Fruit fly (Drosophila melanogaster) whole organism, embryonic: Measurements from ENCODE around the gene rec.

Experiments used
- CG10209 ChIP-seq: fragments of 200-800 bp; sonication (Bioruptor generic); optimal IDR thresholded peaks from 3 replicates; lab custom pipeline; 2017; ENCODE audit warnings: missing biosample characterization, mild to moderate bottlenecking, missing genetic modification characterization, missing genetic modification reagents
- CG14441 ChIP-seq: fragments of 200-800 bp; sonication (Bioruptor generic); IDR thresholded peaks from 2 replicates; pipeline ENCODE4 v1.3.6; 2022; ENCODE audit warnings: missing biosample characterization, missing genetic modification characterization
- CG15479 ChIP-seq: fragments of 200-800 bp; sonication (Bioruptor generic); optimal IDR thresholded peaks from 3 replicates; lab custom pipeline; 2019; ENCODE audit warnings: missing biosample characterization, mild to moderate bottlenecking, missing genetic modification characterization, moderate library complexity
- CG1647 ChIP-seq: fragments of 200-800 bp; sonication (Bioruptor generic); optimal IDR thresholded peaks from 3 replicates; lab custom pipeline; 2016; ENCODE audit warnings: missing biosample characterization, missing genetic modification characterization
- CG1832 ChIP-seq: fragments of 200-800 bp; sonication (Bioruptor generic); optimal IDR thresholded peaks from 2 replicates; lab custom pipeline; 2017; ENCODE audit warnings: missing biosample characterization, mild to moderate bottlenecking, missing genetic modification characterization, inconsistent platforms
- CG2875 ChIP-seq: fragments of 200-800 bp; sonication (Bioruptor generic); optimal IDR thresholded peaks from 2 replicates; lab custom pipeline; 2017; ENCODE audit warnings: missing biosample characterization, mild to moderate bottlenecking, missing genetic modification characterization, missing genetic modification reagents
- CG3065 ChIP-seq: fragments of 200-800 bp; sonication (Bioruptor generic); optimal IDR thresholded peaks from 2 replicates; lab custom pipeline; 2016; ENCODE audit warnings: missing biosample characterization, missing genetic modification characterization
- CG32772 ChIP-seq: fragments of 200-800 bp; sonication (Bioruptor generic); IDR thresholded peaks from 2 replicates; pipeline ENCODE4 v1.3.6; 2022; ENCODE audit warnings: missing biosample characterization, missing genetic modification characterization
- CG33557 ChIP-seq: fragments of 200-800 bp; sonication (Bioruptor generic); optimal IDR thresholded peaks from 2 replicates; lab custom pipeline; 2019; ENCODE audit warnings: missing biosample characterization, mild to moderate bottlenecking, missing genetic modification characterization, moderate library complexity
- CG34224 ChIP-seq: fragments of 200-800 bp; sonication (Bioruptor generic); IDR thresholded peaks from 3 replicates; pipeline ENCODE4 v1.3.6; 2022; ENCODE audit warnings: missing biosample characterization, missing genetic modification characterization; ENCODE audit not compliant: partially characterized antibody
- CG34376 ChIP-seq: fragments of 200-800 bp; sonication (Bioruptor generic); optimal IDR thresholded peaks from 2 replicates; lab custom pipeline; 2018; ENCODE audit warnings: missing biosample characterization, mild to moderate bottlenecking, missing genetic modification characterization
- CG42726 ChIP-seq: fragments of 200-800 bp; sonication (Bioruptor generic); IDR thresholded peaks from 2 replicates; pipeline ENCODE4 v1.3.6; 2022; ENCODE audit warnings: missing biosample characterization, missing genetic modification characterization; ENCODE audit not compliant: partially characterized antibody
- CG7745 ChIP-seq: fragments of 200-800 bp; sonication (Bioruptor generic); optimal IDR thresholded peaks from 2 replicates; lab custom pipeline; 2018; ENCODE audit warnings: missing biosample characterization, mild to moderate bottlenecking, missing genetic modification characterization, moderate library complexity
- CG9932 ChIP-seq: fragments of 200-800 bp; sonication (Bioruptor generic); IDR thresholded peaks from 2 replicates; pipeline ENCODE4 v1.3.6; 2022; ENCODE audit warnings: missing biosample characterization, missing genetic modification characterization
- Chrac-16 ChIP-seq: fragments of 200-800 bp; sonication (Bioruptor generic); optimal IDR thresholded peaks from 3 replicates; lab custom pipeline; 2016; ENCODE audit warnings: missing biosample characterization, missing genetic modification characterization
- Dip3 ChIP-seq: fragments of 200-800 bp; sonication (Bioruptor generic); optimal IDR thresholded peaks from 3 replicates; lab custom pipeline; 2016; ENCODE audit warnings: missing biosample characterization, missing genetic modification characterization
- Doc2 ChIP-seq: fragments of 200-800 bp; sonication (Bioruptor generic); IDR thresholded peaks from 2 replicates; pipeline ENCODE4 v1.3.6; 2022; ENCODE audit warnings: missing biosample characterization, missing genetic modification characterization
- E2f2 ChIP-seq: fragments of 200-800 bp; sonication (Bioruptor generic); IDR thresholded peaks from 2 replicates; pipeline ENCODE4 v1.3.6; 2022; ENCODE audit warnings: missing biosample characterization, missing genetic modification characterization
- Ets65A ChIP-seq: fragments of 200-800 bp; sonication (Bioruptor generic); peaks from one replicate; lab custom pipeline; 2016; ENCODE audit warnings: missing biosample characterization, missing genetic modification characterization
- Jarid2 ChIP-seq: fragments of 200-800 bp; sonication (Bioruptor generic); optimal IDR thresholded peaks from 3 replicates; lab custom pipeline; 2017; ENCODE audit warnings: mild to moderate bottlenecking, missing biosample characterization, missing genetic modification reagents, missing genetic modification characterization
- Lim3 ChIP-seq: fragments of 200-800 bp; sonication (Bioruptor generic); IDR thresholded peaks from 2 replicates; pipeline ENCODE4 v1.3.6; 2022; ENCODE audit warnings: missing biosample characterization, missing genetic modification characterization
- Med ChIP-seq: fragments of 200-800 bp; sonication (Bioruptor generic); peaks from one replicate; lab custom pipeline; 2016; ENCODE audit warnings: missing biosample characterization, missing genetic modification characterization, mild to moderate bottlenecking, inconsistent platforms, moderate library complexity
- NFAT ChIP-seq: fragments of 200-800 bp; sonication (Bioruptor generic); IDR thresholded peaks from 2 replicates; pipeline ENCODE4 v1.3.6; 2022; ENCODE audit warnings: missing biosample characterization, missing genetic modification characterization
- Oaz ChIP-seq: fragments of 200-800 bp; sonication (Bioruptor generic); IDR thresholded peaks from 2 replicates; pipeline ENCODE4 v1.3.6; 2022; ENCODE audit warnings: missing biosample characterization, missing genetic modification characterization
- Trl ChIP-seq, 3 experiments: fragments of >200 bp in 2 of 3; fragments of 200-800 bp in 1 of 3; sonication (Bioruptor generic) in 1 of 3; optimal IDR thresholded peaks; 2 replicates in 1 of 3; 3 replicates in 2 of 3; lab custom pipeline; 2016 to 2017; ENCODE audit warnings: missing biosample characterization in 1 of 3, missing genetic modification characterization in 1 of 3
- crp ChIP-seq, 2 experiments: fragments of 200-800 bp; sonication (Bioruptor generic); optimal IDR thresholded peaks; 2 replicates in 1 of 2; 3 replicates in 1 of 2; lab custom pipeline; 2017; ENCODE audit warnings: missing biosample characterization in 2 of 2, missing genetic modification characterization in 2 of 2, mild to moderate bottlenecking in 1 of 2, moderate library complexity in 1 of 2
- dimm ChIP-seq: fragments of 200-800 bp; sonication (Bioruptor generic); IDR thresholded peaks from 2 replicates; pipeline ENCODE4 v1.3.6; 2022; ENCODE audit warnings: missing biosample characterization, missing genetic modification characterization
- ftz-f1 ChIP-seq: fragments of 200-800 bp; sonication (Bioruptor generic); optimal IDR thresholded peaks from 2 replicates; lab custom pipeline; 2016; ENCODE audit warnings: missing biosample characterization, missing genetic modification characterization
- gro ChIP-seq: fragments of 200-800 bp; sonication (Bioruptor generic); optimal IDR thresholded peaks from 2 replicates; lab custom pipeline; 2016; ENCODE audit warnings: missing biosample characterization, missing genetic modification characterization
- ham ChIP-seq: fragments of 200-800 bp; sonication (Bioruptor generic); IDR thresholded peaks from 2 replicates; pipeline ENCODE4 v1.3.6; 2022; ENCODE audit warnings: missing biosample characterization, missing genetic modification characterization
- onecut ChIP-seq: fragments of 200-800 bp; sonication (Bioruptor generic); IDR thresholded peaks from 2 replicates; pipeline ENCODE4 v1.3.6; 2022; ENCODE audit warnings: missing biosample characterization, missing genetic modification characterization
- p53 ChIP-seq: fragments of 200-800 bp; sonication (Bioruptor generic); optimal IDR thresholded peaks from 2 replicates; lab custom pipeline; 2016; ENCODE audit warnings: missing biosample characterization, missing genetic modification characterization
- pho ChIP-seq: fragments of 200-800 bp; sonication (Bioruptor generic); optimal IDR thresholded peaks from 2 replicates; lab custom pipeline; 2016; ENCODE audit warnings: missing biosample characterization, missing genetic modification characterization
- sima ChIP-seq: fragments of 200-800 bp; sonication (Bioruptor generic); optimal IDR thresholded peaks from 2 replicates; lab custom pipeline; 2016; ENCODE audit warnings: missing biosample characterization, missing genetic modification characterization
- tna ChIP-seq: fragments of 200-800 bp; sonication (Bioruptor generic); IDR thresholded peaks from 2 replicates; pipeline ENCODE4 v1.3.6; 2022; ENCODE audit warnings: missing biosample characterization, missing genetic modification characterization; ENCODE audit not compliant: partially characterized antibody
- vfl ChIP-seq: fragments of 200-800 bp; sonication (Bioruptor generic); optimal IDR thresholded peaks from 2 replicates; lab custom pipeline; 2016; ENCODE audit warnings: missing biosample characterization, missing genetic modification characterization

The rec gene

DNA sequence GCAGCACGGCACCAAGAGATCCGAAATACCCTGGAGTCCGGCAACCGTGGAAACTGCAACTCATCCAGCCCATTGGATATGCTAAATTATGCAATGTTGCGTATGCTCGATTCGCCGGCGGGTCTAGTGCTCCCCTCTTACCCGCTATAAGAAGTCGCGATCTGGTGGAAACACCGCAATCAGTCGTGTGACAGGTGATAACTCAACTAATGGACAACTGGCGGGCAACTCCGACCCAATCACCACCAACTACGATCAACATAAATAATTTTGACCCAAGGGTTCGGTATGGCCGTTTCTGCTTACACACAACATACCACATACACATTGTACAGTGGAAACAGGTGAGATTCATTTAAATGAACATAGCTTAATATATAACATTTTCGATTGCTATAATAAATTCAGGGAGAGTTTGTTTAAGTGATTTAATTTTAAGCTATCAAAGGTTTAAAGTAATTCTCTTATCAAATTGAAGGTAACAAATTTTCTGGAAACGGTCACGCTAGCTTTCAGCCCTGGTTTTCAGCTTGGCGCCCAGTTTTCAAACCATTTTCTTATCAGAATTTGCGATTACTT lies 24.8 kb upstream of the rec start, which contains the start of gene Hmt-1 (continued):
- TF ChIP-seq sima (GFP tag; lab: Kevin White, UChicago) = no peak
- no peak for TF ChIP-seq Chrac-16 (GFP tag; lab: Kevin White, UChicago)
- peak; percentile 97 for TF ChIP-seq E2f2 (GFP tag; lab: Robert Waterston, UW)
- TF ChIP-seq CG14441 (GFP tag; lab: Robert Waterston, UW) = no peak
- no peak for TF ChIP-seq Oaz (GFP tag; lab: Robert Waterston, UW)
- no peak for TF ChIP-seq CG42726 (GFP tag; lab: Robert Waterston, UW)
- TF ChIP-seq CG7745 = no peak
- no peak for TF ChIP-seq CG9932
- no peak for TF ChIP-seq dimm (GFP tag; lab: Robert Waterston, UW)
- peak; percentile 81 for TF ChIP-seq Med (GFP tag; lab: Kevin White, UChicago)
- TF ChIP-seq crp (GFP tag; optimal IDR thresholded peaks at IDR 0.05; lab: Kevin White, UChicago) = peak in 1 of 2 experiments; percentile 32
- no peak for TF ChIP-seq NFAT (GFP tag; lab: Robert Waterston, UW)
- no peak for TF ChIP-seq CG3065 (GFP tag; lab: Kevin White, UChicago)
- no peak for TF ChIP-seq p53
- TF ChIP-seq CG10209 (GFP tag; lab: Kevin White, UChicago) = no peak
- no peak for TF ChIP-seq CG33557 (GFP tag; lab: Kevin White, UChicago)
- no peak for TF ChIP-seq CG2875
- no peak for TF ChIP-seq tna (GFP tag; lab: Robert Waterston, UW)
- TF ChIP-seq Doc2 (GFP tag; lab: Robert Waterston, UW) = no peak
- no peak for TF ChIP-seq CG34224 (GFP tag; lab: Robert Waterston, UW)
- no peak for TF ChIP-seq gro (GFP tag; lab: Kevin White, UChicago)
- TF ChIP-seq Dip3 = no peak
- TF ChIP-seq CG1647 (GFP tag; lab: Kevin White, UChicago) = no peak
- TF ChIP-seq onecut = no peak
- TF ChIP-seq, all 482 proteins: peak for 66

DNA sequence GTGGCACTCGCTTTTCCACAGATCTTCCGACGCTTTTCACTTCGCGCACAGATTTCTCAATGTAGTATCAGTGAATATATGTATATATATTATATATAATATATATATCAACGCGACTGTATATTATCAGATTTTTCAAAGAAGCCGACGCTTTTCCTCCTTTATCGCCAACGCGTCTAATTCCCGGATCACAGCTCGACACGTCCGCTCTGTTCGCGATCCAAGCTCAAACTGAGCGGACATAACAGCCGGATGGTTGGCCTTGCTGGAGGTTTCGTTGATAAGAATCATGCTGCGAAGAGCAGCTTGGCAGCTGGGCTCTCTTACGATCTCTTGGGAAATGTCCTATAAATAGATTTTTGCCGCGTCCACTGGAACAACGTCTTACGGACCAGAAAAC lies 20.9 kb upstream of the rec start, which contains the start of gene cv-d:
Gene cv-d, minus strand, starts transcription at position 235 of the 400 bp plus-strand sequence.
- TF ChIP-seq vfl (GFP tag; lab: Kevin White, UChicago) (no peak), Ets65A (peak; percentile 34), Jarid2 (GFP tag; lab: Kevin White, UChicago) (peak; percentile 25), CG34376 (GFP tag; lab: Kevin White, UChicago) (peak; percentile 29), Lim3 (GFP tag; lab: Robert Waterston, UW) (no peak), ftz-f1 (GFP tag; lab: Kevin White, UChicago) (peak; percentile 6)

DNA sequence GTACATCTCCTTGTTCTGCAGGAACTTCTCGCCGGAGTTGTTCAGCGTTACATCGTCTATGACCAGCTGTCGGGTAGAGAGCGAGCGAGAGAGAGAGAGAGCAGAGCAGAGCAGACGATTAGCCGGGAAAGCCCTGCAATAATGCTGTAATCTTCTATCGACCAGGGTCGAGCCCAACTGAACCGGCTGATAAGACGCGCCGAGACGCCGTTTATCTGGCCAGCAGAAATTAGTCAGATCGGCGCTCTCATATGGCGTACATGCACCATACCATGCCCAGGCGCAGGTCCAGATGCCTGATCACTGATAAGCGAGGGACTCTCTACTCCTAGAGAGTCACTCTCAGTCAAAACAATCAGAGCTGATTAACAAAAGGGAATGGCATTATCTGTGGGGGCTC lies 19.5 kb upstream of the rec start:
- TF ChIP-seq CG34376 (GFP tag; lab: Kevin White, UChicago) (peak; percentile 89), ham (0 out of 2 replicates have a peak, but pooled peaks have one; percentile 12), CG1832 (GFP tag; lab: Kevin White, UChicago) (peak; percentile 24), CG32772 (GFP tag; lab: Robert Waterston, UW) (no peak), CG15479 (peak; percentile 16), pho (GFP tag; lab: Kevin White, UChicago) (no peak), Trl (optimal IDR thresholded peaks at IDR 0.05; lab: Kevin White, UChicago) (peak; percentile 4 to 14), Trl (GFP tag; optimal IDR thresholded peaks at IDR 0.05; lab: Kevin White, UChicago) (no peak)
